Worm (Caenorhabditis elegans): Measurements from ENCODE around the gene plx-2.

The plx-2 gene

ce11 chrII:14407332-14408270, 17.1 kb downstream of the plx-2 start (continued):
- TF ChIP-seq ztf-11 (tag; optimal IDR thresholded peaks at IDR 0.05) = no peak
- TF ChIP-seq sea-2 (GFP tag; optimal IDR thresholded peaks at IDR 0.05) = no peak
- no peak for TF ChIP-seq fkh-10 (GFP tag; optimal IDR thresholded peaks at IDR 0.05)
- TF ChIP-seq nhr-12 (tag; optimal IDR thresholded peaks at IDR 0.05) = no peak
- no peak for TF ChIP-seq pqm-1 (tag; optimal IDR thresholded peaks at IDR 0.05)
- TF ChIP-seq jun-1 (tag; optimal IDR thresholded peaks at IDR 0.05) = no peak
- TF ChIP-seq fkh-2 (tag; optimal IDR thresholded peaks at IDR 0.05) = no peak
- TF ChIP-seq nfya-1 (tag; optimal IDR thresholded peaks at IDR 0.05; ENCODE audit: insufficient read depth) = peak; percentile 62
- TF ChIP-seq elt-3 (tag; optimal IDR thresholded peaks at IDR 0.05) = peak in 1 of 3 experiments; percentile 62
- TF ChIP-seq ceh-16 (tag; optimal IDR thresholded peaks at IDR 0.05) = peak; percentile 60
- no peak for TF ChIP-seq hmg-11 (tag; optimal IDR thresholded peaks at IDR 0.05)
- TF ChIP-seq egl-5 (tag; optimal IDR thresholded peaks at IDR 0.05) = no peak
- TF ChIP-seq lsy-12 (tag; optimal IDR thresholded peaks at IDR 0.05) = no peak
- no peak for TF ChIP-seq nhr-77 (tag; optimal IDR thresholded peaks at IDR 0.05)
- no peak for TF ChIP-seq nhr-67 (tag; optimal IDR thresholded peaks at IDR 0.05)
- TF ChIP-seq mml-1 (tag; optimal IDR thresholded peaks at IDR 0.05) = no peak
- TF ChIP-seq daf-12 (tag; optimal IDR thresholded peaks at IDR 0.05) = no peak
- TF ChIP-seq nhr-23 (tag; optimal IDR thresholded peaks at IDR 0.05) = peak; percentile 88
- TF ChIP-seq ztf-4 (tag; optimal IDR thresholded peaks at IDR 0.05) = peak; percentile 89
- TF ChIP-seq zag-1 (tag; optimal IDR thresholded peaks at IDR 0.05) = no peak
- peak; percentile 34 for TF ChIP-seq nhr-28 (tag; optimal IDR thresholded peaks at IDR 0.05)
- TF ChIP-seq nhr-11 (tag; optimal IDR thresholded peaks at IDR 0.05) = no peak
- TF ChIP-seq ceh-9 (tag; optimal IDR thresholded peaks at IDR 0.05) = no peak
- peak; percentile 37 for TF ChIP-seq pha-4 (tag; optimal IDR thresholded peaks at IDR 0.05)
- no peak for TF ChIP-seq nhr-237 (tag; optimal IDR thresholded peaks at IDR 0.05)
- TF ChIP-seq elt-1 (tag; optimal IDR thresholded peaks at IDR 0.05) = no peak
- peak; percentile 10 for TF ChIP-seq fos-1 (tag; optimal IDR thresholded peaks at IDR 0.05)
- no peak for TF ChIP-seq unc-62 (GFP tag; optimal IDR thresholded peaks at IDR 0.05)

DNA sequence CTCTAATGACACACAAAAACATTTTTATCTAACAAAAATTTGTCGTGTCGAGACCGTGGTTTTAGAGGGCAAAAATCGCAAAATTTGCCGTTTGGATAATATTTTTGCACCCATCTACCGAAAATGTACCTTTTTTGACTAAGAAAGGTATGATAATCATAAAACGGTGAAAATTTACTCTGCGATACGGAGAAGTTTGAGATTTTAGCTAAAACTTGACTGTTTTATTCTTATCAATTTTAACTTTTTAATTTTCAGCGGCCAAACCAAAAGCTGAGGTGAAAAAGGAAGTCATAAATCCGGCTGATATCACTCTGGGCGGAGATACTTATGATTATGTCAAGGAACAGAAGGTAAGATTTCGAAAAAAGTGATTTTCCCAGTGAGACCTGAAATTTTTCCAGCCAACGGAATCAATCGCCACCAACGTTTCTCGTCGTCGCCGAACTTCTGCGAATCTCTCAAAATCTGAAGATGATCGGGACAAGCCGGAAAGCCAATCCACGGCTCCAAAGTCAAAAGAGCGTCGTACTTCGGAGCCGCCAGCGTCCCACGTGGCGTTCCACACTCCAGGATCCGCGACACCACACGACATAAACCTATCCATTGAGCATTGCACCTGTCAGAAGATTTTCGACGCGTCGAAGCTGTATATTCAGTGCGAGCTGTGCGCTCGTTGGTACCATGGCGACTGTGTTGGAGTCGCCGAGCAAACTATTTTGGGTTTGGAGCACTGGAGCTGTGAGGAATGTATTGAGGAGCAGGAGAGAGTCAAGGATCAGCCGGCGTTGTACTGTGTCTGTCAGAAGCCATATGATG, 18.4 kb downstream of the plx-2 start:
- no peak for TF ChIP-seq lin-39 (tag; optimal IDR thresholded peaks at IDR 0.05)
- peak; percentile 0 for TF ChIP-seq egl-5 (tag; optimal IDR thresholded peaks at IDR 0.05)
- TF ChIP-seq fos-1 (tag; optimal IDR thresholded peaks at IDR 0.05) = no peak
- no peak for TF ChIP-seq mml-1 (tag; optimal IDR thresholded peaks at IDR 0.05)
- TF ChIP-seq nhr-43 (tag; optimal IDR thresholded peaks at IDR 0.05; ENCODE audit: poor library complexity, severe bottlenecking) = peak; percentile 17
- TF ChIP-seq pqm-1 (tag; optimal IDR thresholded peaks at IDR 0.05) = no peak
- TF ChIP-seq lin-15B (tag; optimal IDR thresholded peaks at IDR 0.05) = no peak
- no peak for TF ChIP-seq pha-4 (tag; optimal IDR thresholded peaks at IDR 0.05)
- no peak for TF ChIP-seq ceh-16 (tag; optimal IDR thresholded peaks at IDR 0.05)
- no peak for TF ChIP-seq jun-1 (tag; optimal IDR thresholded peaks at IDR 0.05)
- no peak for TF ChIP-seq snpc-4 (tag; optimal IDR thresholded peaks at IDR 0.05)
- no peak for TF ChIP-seq ztf-4 (tag; optimal IDR thresholded peaks at IDR 0.05)
- no peak for TF ChIP-seq unc-62 (GFP tag; optimal IDR thresholded peaks at IDR 0.05)
- peak; percentile 47 for TF ChIP-seq nhr-25 (tag; optimal IDR thresholded peaks at IDR 0.05)
- TF ChIP-seq nhr-76 (tag; optimal IDR thresholded peaks at IDR 0.05) = no peak
- no peak for TF ChIP-seq fkh-2 (tag; optimal IDR thresholded peaks at IDR 0.05)
- no peak for TF ChIP-seq sea-2 (GFP tag; optimal IDR thresholded peaks at IDR 0.05)
- TF ChIP-seq ceh-28 (tag; optimal IDR thresholded peaks at IDR 0.05) = no peak
- no peak for TF ChIP-seq nhr-237 (tag; optimal IDR thresholded peaks at IDR 0.05)
- no peak for TF ChIP-seq fkh-10 (GFP tag; optimal IDR thresholded peaks at IDR 0.05)
- TF ChIP-seq R02D3.7 (tag; optimal IDR thresholded peaks at IDR 0.05) = no peak
- no peak for TF ChIP-seq lsy-12 (tag; optimal IDR thresholded peaks at IDR 0.05)
- no peak for TF ChIP-seq aly-2 (tag; optimal IDR thresholded peaks at IDR 0.05)
- no peak for TF ChIP-seq ceh-9 (tag; optimal IDR thresholded peaks at IDR 0.05)
- TF ChIP-seq eor-1 (tag; optimal IDR thresholded peaks at IDR 0.05) = no peak
- TF ChIP-seq hmg-11 (tag; optimal IDR thresholded peaks at IDR 0.05) = no peak
- no peak for TF ChIP-seq nhr-12 (tag; optimal IDR thresholded peaks at IDR 0.05)
- TF ChIP-seq unc-39 (tag; optimal IDR thresholded peaks at IDR 0.05) = no peak
- TF ChIP-seq ama-1 (optimal IDR thresholded peaks at IDR 0.05) = peak; percentile 91
- no peak for TF ChIP-seq egl-27 (tag; optimal IDR thresholded peaks at IDR 0.05)
- TF ChIP-seq mdl-1 (tag; optimal IDR thresholded peaks at IDR 0.05) = no peak
- TF ChIP-seq ZK546.5 (tag; optimal IDR thresholded peaks at IDR 0.05) = no peak
- no peak for TF ChIP-seq elt-1 (tag; optimal IDR thresholded peaks at IDR 0.05)
- TF ChIP-seq nhr-11 (tag; optimal IDR thresholded peaks at IDR 0.05) = no peak
- TF ChIP-seq tbx-2 (tag; optimal IDR thresholded peaks at IDR 0.05) = peak; percentile 1
- no peak for TF ChIP-seq nhr-28 (tag; optimal IDR thresholded peaks at IDR 0.05)
- no peak for TF ChIP-seq nhr-23 (tag; optimal IDR thresholded peaks at IDR 0.05)
- TF ChIP-seq ztf-11 (tag; optimal IDR thresholded peaks at IDR 0.05) = no peak
- no peak for TF ChIP-seq nhr-67 (tag; optimal IDR thresholded peaks at IDR 0.05)
- no peak for TF ChIP-seq zag-1 (tag; optimal IDR thresholded peaks at IDR 0.05)
- TF ChIP-seq elt-3 (tag; optimal IDR thresholded peaks at IDR 0.05) = peak in 1 of 3 experiments; percentile 15
- no peak for TF ChIP-seq elt-2 (tag; optimal IDR thresholded peaks at IDR 0.05)

All from whole organism, L3 larva.